Worm (Caenorhabditis elegans) whole organism, L1 larva: ENCODE results near the gene zchc-1A.

ENCODE experiments used
- egl-27 ChIP-seq, 2 experiments: fragments of 150-350 bp in 1 of 2; sonication (generic microtip); optimal IDR thresholded peaks; 3 replicates each; lab custom pipeline; 2017 to 2018; ENCODE audit warnings: missing biosample characterization in 2 of 2, missing genetic modification characterization in 2 of 2, missing genetic modification reagents in 2 of 2
- jun-1 ChIP-seq: fragments of 150-350 bp; optimal IDR thresholded peaks from 2 replicates; lab custom pipeline; 2014; ENCODE audit warnings: missing biosample characterization, missing genetic modification reagents, missing genetic modification characterization
- lir-3 ChIP-seq: sonication (generic microtip); optimal IDR thresholded peaks from 2 replicates; lab custom pipeline; 2016; ENCODE audit warnings: mild to moderate bottlenecking, missing genetic modification characterization, moderate library complexity, missing compliant biosample characterization; ENCODE audit not compliant: poor library complexity
- mab-9 ChIP-seq: fragments of 200-800 bp; sonication (Bioruptor generic); IDR thresholded peaks from 2 replicates; pipeline ENCODE4 v1.3.6; 2022; ENCODE audit warnings: missing genetic modification reagents, missing genetic modification characterization, missing compliant biosample characterization
- mdl-1 ChIP-seq, 2 experiments: fragments of 150-350 bp; optimal IDR thresholded peaks; 2 replicates each; lab custom pipeline; 2014 to 2017; ENCODE audit warnings: missing biosample characterization in 2 of 2, missing genetic modification characterization in 2 of 2, inconsistent platforms in 1 of 2
- mep-1 ChIP-seq: fragments of 150-350 bp; optimal IDR thresholded peaks from 2 replicates; lab custom pipeline; 2014; ENCODE audit warnings: missing biosample characterization, missing genetic modification characterization
- nhr-12 ChIP-seq: sonication (generic microtip); optimal IDR thresholded peaks from 2 replicates; lab custom pipeline; 2017; ENCODE audit warnings: missing biosample characterization, missing genetic modification characterization
- nhr-237 ChIP-seq: fragments of 150-350 bp; optimal IDR thresholded peaks from 2 replicates; lab custom pipeline; 2014; ENCODE audit warnings: missing biosample characterization, missing genetic modification characterization
- nhr-90 ChIP-seq: sonication (generic microtip); optimal IDR thresholded peaks from 2 replicates; lab custom pipeline; 2016; ENCODE audit warnings: mild to moderate bottlenecking, missing genetic modification characterization, missing compliant biosample characterization; ENCODE audit not compliant: poor library complexity
- pqm-1 ChIP-seq: sonication (generic microtip); optimal IDR thresholded peaks from 3 replicates; lab custom pipeline; 2017; ENCODE audit warnings: missing biosample characterization, missing genetic modification characterization
- tbx-2 ChIP-seq: sonication (generic microtip); optimal IDR thresholded peaks from 2 replicates; lab custom pipeline; 2016; ENCODE audit warnings: missing genetic modification characterization, missing compliant biosample characterization
- unc-62 ChIP-seq: fragments of 150-350 bp; optimal IDR thresholded peaks from 2 replicates; lab custom pipeline; 2014; ENCODE audit warnings: missing biosample characterization, missing genetic modification reagents, missing genetic modification characterization
- unc-86 ChIP-seq: sonication (generic microtip); optimal IDR thresholded peaks from 2 replicates; lab custom pipeline; 2016; ENCODE audit warnings: missing genetic modification characterization, missing compliant biosample characterization
- zag-1 ChIP-seq: fragments of 150-350 bp; optimal IDR thresholded peaks from 2 replicates; lab custom pipeline; 2014; ENCODE audit warnings: missing biosample characterization, missing genetic modification characterization

ce11 chrX:5151866-5152265, 22.3 kb upstream of the zchc-1A start:
- TF ChIP-seq zag-1 (tag; lab: Kevin White, UChicago), result no peak
- TF ChIP-seq pqm-1 (tag; lab: Kevin White, UChicago), result no peak
- TF ChIP-seq egl-27 (tag; optimal IDR thresholded peaks at IDR 0.05; lab: Kevin White, UChicago), result no peak
- TF ChIP-seq tbx-2 (tag; lab: Kevin White, UChicago), result no peak
- no peak for TF ChIP-seq nhr-90 (tag; lab: Kevin White, UChicago)
- no peak for TF ChIP-seq nhr-237 (tag; lab: Kevin White, UChicago)
- no peak for TF ChIP-seq nhr-12 (tag; lab: Kevin White, UChicago)
- no peak for TF ChIP-seq lir-3 (tag; lab: Kevin White, UChicago)
- no peak for TF ChIP-seq mdl-1 (tag; optimal IDR thresholded peaks at IDR 0.05; lab: Kevin White, UChicago)
- TF ChIP-seq jun-1 (tag; lab: Kevin White, UChicago), result no peak
- TF ChIP-seq unc-62 (GFP tag; lab: Kevin White, UChicago), result no peak
- no peak for TF ChIP-seq mab-9 (GFP tag; lab: Robert Waterston, UW)
- no peak for TF ChIP-seq unc-86 (tag; lab: Kevin White, UChicago)
- TF ChIP-seq mep-1 (tag; lab: Kevin White, UChicago), result no peak
